Fruit fly (Drosophila melanogaster): ENCODE results near the gene CG31267.

- no peak for TF ChIP-seq CG10631 (GFP tag; optimal IDR thresholded peaks at IDR 0.05)
- TF ChIP-seq fd59A (GFP tag; optimal IDR thresholded peaks at IDR 0.05) = no peak
- TF ChIP-seq Hr39 (GFP tag; optimal IDR thresholded peaks at IDR 0.05) = no peak
- TF ChIP-seq fd85E (GFP tag; optimal IDR thresholded peaks at IDR 0.05) = no peak
- TF ChIP-seq Gug (GFP tag; IDR thresholded peaks at IDR 0.05) = no peak
- no peak for TF ChIP-seq Lpt (GFP tag; optimal IDR thresholded peaks at IDR 0.05)
- no peak for TF ChIP-seq Sox102F (GFP tag; optimal IDR thresholded peaks at IDR 0.05)
- TF ChIP-seq CG10669 (GFP tag; optimal IDR thresholded peaks at IDR 0.05) = no peak
- TF ChIP-seq CG8319 (GFP tag; optimal IDR thresholded peaks at IDR 0.05) = no peak
- no peak for TF ChIP-seq CG6854 (GFP tag; optimal IDR thresholded peaks at IDR 0.05)
- TF ChIP-seq Blimp-1 (GFP tag; optimal IDR thresholded peaks at IDR 0.05) = no peak
- TF ChIP-seq Ets21C (GFP tag; optimal IDR thresholded peaks at IDR 0.05) = no peak
- TF ChIP-seq CG7368 (GFP tag; optimal IDR thresholded peaks at IDR 0.05) = no peak
- no peak for TF ChIP-seq CG8632 (GFP tag; optimal IDR thresholded peaks at IDR 0.05)
Measured at dm6 chr3R:17178140-17178539, 44.1 kb downstream of the CG31267 start.

Data from whole organism, prepupa.